Fruit fly (Drosophila melanogaster) whole organism, embryonic: ENCODE measurements around the gene Hat1.

Source experiments
- CG1024 ChIP-seq: fragments of 200-800 bp; sonication (Bioruptor generic); IDR thresholded peaks from 2 replicates; pipeline ENCODE4 v1.3.6; 2022; ENCODE audit warnings: missing biosample characterization, missing genetic modification characterization
- CG10366 ChIP-seq: fragments of 200-800 bp; sonication (Bioruptor generic); IDR thresholded peaks from 2 replicates; pipeline ENCODE4 v1.3.6; 2022; ENCODE audit warnings: missing biosample characterization, missing genetic modification characterization
- CG12391 ChIP-seq: fragments of 200-800 bp; sonication (Bioruptor generic); optimal IDR thresholded peaks from 3 replicates; lab custom pipeline; 2018; ENCODE audit warnings: missing biosample characterization, mild to moderate bottlenecking, missing genetic modification characterization, moderate library complexity
- CG14710 ChIP-seq: fragments of 200-800 bp; sonication (Bioruptor generic); optimal IDR thresholded peaks from 3 replicates; lab custom pipeline; 2019; ENCODE audit warnings: missing biosample characterization, mild to moderate bottlenecking, missing genetic modification characterization, moderate library complexity
- CG1529 ChIP-seq: fragments of 200-800 bp; sonication (Bioruptor generic); optimal IDR thresholded peaks from 3 replicates; lab custom pipeline; 2018; ENCODE audit warnings: missing biosample characterization, missing genetic modification characterization
- CG15479 ChIP-seq: fragments of 200-800 bp; sonication (Bioruptor generic); optimal IDR thresholded peaks from 3 replicates; lab custom pipeline; 2019; ENCODE audit warnings: missing biosample characterization, mild to moderate bottlenecking, missing genetic modification characterization, moderate library complexity
- CG1602 ChIP-seq: fragments of 200-800 bp; sonication (Bioruptor generic); optimal IDR thresholded peaks from 3 replicates; lab custom pipeline; 2016; ENCODE audit warnings: missing biosample characterization, missing genetic modification characterization
- CG16813 ChIP-seq: fragments of 200-800 bp; sonication (Bioruptor generic); IDR thresholded peaks from 3 replicates; pipeline ENCODE4 v1.3.6; 2022; ENCODE audit warnings: missing biosample characterization, missing genetic modification characterization; ENCODE audit not compliant: partially characterized antibody
- CG1832 ChIP-seq: fragments of 200-800 bp; sonication (Bioruptor generic); optimal IDR thresholded peaks from 2 replicates; lab custom pipeline; 2017; ENCODE audit warnings: missing biosample characterization, mild to moderate bottlenecking, missing genetic modification characterization, inconsistent platforms
- CG18764 ChIP-seq: fragments of 200-800 bp; sonication (Bioruptor generic); optimal IDR thresholded peaks from 3 replicates; lab custom pipeline; 2016; ENCODE audit warnings: missing biosample characterization, missing genetic modification characterization
- CG2120 ChIP-seq: fragments of 200-800 bp; sonication (Bioruptor generic); optimal IDR thresholded peaks from 3 replicates; lab custom pipeline; 2016; ENCODE audit warnings: missing biosample characterization, missing genetic modification characterization
- CG31441 ChIP-seq: fragments of 200-800 bp; sonication (Bioruptor generic); IDR thresholded peaks from 2 replicates; pipeline ENCODE4 v1.3.6; 2022; ENCODE audit warnings: missing biosample characterization, missing genetic modification characterization
- CG3726 ChIP-seq: fragments of 200-800 bp; sonication (Bioruptor generic); IDR thresholded peaks from 3 replicates; pipeline ENCODE4, ENCODE4 v1.3.6; 2022; ENCODE audit warnings: missing biosample characterization, missing genetic modification characterization
- CG6854 ChIP-seq: fragments of 200-800 bp; sonication (Bioruptor generic); optimal IDR thresholded peaks from 3 replicates; lab custom pipeline; 2017; ENCODE audit warnings: missing biosample characterization, mild to moderate bottlenecking, missing genetic modification characterization
- CG7928 ChIP-seq: fragments of 200-800 bp; sonication (Bioruptor generic); optimal IDR thresholded peaks from 2 replicates; lab custom pipeline; 2017; ENCODE audit warnings: missing biosample characterization, mild to moderate bottlenecking, missing genetic modification characterization
- CG8478 ChIP-seq: fragments of >200 bp; optimal IDR thresholded peaks from 2 replicates; lab custom pipeline; 2018
- CG9727 ChIP-seq: fragments of 200-800 bp; sonication (Bioruptor generic); optimal IDR thresholded peaks from 3 replicates; lab custom pipeline; 2017; ENCODE audit warnings: missing biosample characterization, mild to moderate bottlenecking, missing genetic modification characterization
- CoRest ChIP-seq: fragments of 200-800 bp; sonication (Bioruptor generic); optimal IDR thresholded peaks from 3 replicates; lab custom pipeline; 2018; ENCODE audit warnings: missing biosample characterization, mild to moderate bottlenecking, missing genetic modification characterization, moderate library complexity
- Doc2 ChIP-seq: fragments of 200-800 bp; sonication (Bioruptor generic); IDR thresholded peaks from 2 replicates; pipeline ENCODE4 v1.3.6; 2022; ENCODE audit warnings: missing biosample characterization, missing genetic modification characterization
- Doc3 ChIP-seq: fragments of 200-800 bp; sonication (Bioruptor generic); IDR thresholded peaks from 3 replicates; pipeline ENCODE4 v1.3.6; 2022; ENCODE audit warnings: missing biosample characterization, missing genetic modification characterization; ENCODE audit not compliant: partially characterized antibody
- Eip74EF ChIP-seq, 2 experiments: fragments of 200-800 bp in 1 of 2; fragments of >200 bp in 1 of 2; sonication (Bioruptor generic) in 1 of 2; optimal IDR thresholded peaks; 2 replicates each; lab custom pipeline; 2017 to 2019; ENCODE audit warnings: missing biosample characterization in 2 of 2, missing genetic modification characterization in 2 of 2, mild to moderate bottlenecking in 1 of 2, moderate library complexity in 1 of 2
- Ets65A ChIP-seq: fragments of 200-800 bp; sonication (Bioruptor generic); peaks from one replicate; lab custom pipeline; 2016; ENCODE audit warnings: missing biosample characterization, missing genetic modification characterization
- Gsc ChIP-seq: fragments of 200-800 bp; sonication (Bioruptor generic); IDR thresholded peaks from 2 replicates; pipeline ENCODE4 v1.3.6; 2022; ENCODE audit warnings: missing biosample characterization, missing genetic modification characterization
- HmgZ ChIP-seq: fragments of 200-800 bp; sonication (Bioruptor generic); optimal IDR thresholded peaks from 2 replicates; lab custom pipeline; 2018; ENCODE audit warnings: missing biosample characterization, mild to moderate bottlenecking, missing genetic modification characterization
- Med ChIP-seq: fragments of 200-800 bp; sonication (Bioruptor generic); peaks from one replicate; lab custom pipeline; 2016; ENCODE audit warnings: missing biosample characterization, missing genetic modification characterization, mild to moderate bottlenecking, inconsistent platforms, moderate library complexity
- Meics ChIP-seq: fragments of 200-800 bp; sonication (Bioruptor generic); optimal IDR thresholded peaks from 2 replicates; lab custom pipeline; 2017; ENCODE audit warnings: missing biosample characterization, mild to moderate bottlenecking, missing genetic modification characterization
- NC2β ChIP-seq: fragments of 200-800 bp; sonication (Bioruptor generic); optimal IDR thresholded peaks from 2 replicates; lab custom pipeline; 2016; ENCODE audit warnings: missing biosample characterization, missing genetic modification characterization
- Oli ChIP-seq: fragments of 200-800 bp; sonication (Bioruptor generic); optimal IDR thresholded peaks from 2 replicates; lab custom pipeline; 2018; ENCODE audit warnings: missing biosample characterization, mild to moderate bottlenecking, missing genetic modification characterization, moderate library complexity
- Optix ChIP-seq: fragments of 200-800 bp; sonication (Bioruptor generic); IDR thresholded peaks from 3 replicates; pipeline ENCODE4 v1.3.6; 2022; ENCODE audit warnings: missing biosample characterization, missing genetic modification characterization
- Ravus ChIP-seq: fragments of 200-800 bp; sonication (Bioruptor generic); IDR thresholded peaks from 2 replicates; pipeline ENCODE4 v1.3.6; 2022; ENCODE audit warnings: missing biosample characterization, missing genetic modification characterization
- Rx ChIP-seq: fragments of 200-800 bp; sonication (Bioruptor generic); IDR thresholded peaks from 2 replicates; pipeline ENCODE4 v1.3.6; 2022; ENCODE audit warnings: missing biosample characterization, missing genetic modification characterization
- Sox102F ChIP-seq: fragments of 200-800 bp; sonication (Bioruptor generic); optimal IDR thresholded peaks from 2 replicates; lab custom pipeline; 2018; ENCODE audit warnings: missing biosample characterization, mild to moderate bottlenecking, missing genetic modification characterization, moderate library complexity
- az2 ChIP-seq: fragments of 200-800 bp; sonication (Bioruptor generic); optimal IDR thresholded peaks from 3 replicates; lab custom pipeline; 2016; ENCODE audit warnings: missing biosample characterization, missing genetic modification characterization
- bigmax ChIP-seq: fragments of 200-800 bp; sonication (Bioruptor generic); optimal IDR thresholded peaks from 2 replicates; lab custom pipeline; 2018; ENCODE audit warnings: missing biosample characterization, mild to moderate bottlenecking, missing genetic modification characterization
- chinmo ChIP-seq: fragments of 200-800 bp; sonication (Bioruptor generic); IDR thresholded peaks from 4 replicates; pipeline ENCODE4 v1.3.6; 2022; ENCODE audit warnings: missing biosample characterization, missing genetic modification characterization; ENCODE audit not compliant: partially characterized antibody
- crol ChIP-seq: fragments of 200-800 bp; sonication (Bioruptor generic); IDR thresholded peaks from 2 replicates; pipeline ENCODE4 v1.3.6; 2022; ENCODE audit warnings: missing biosample characterization, missing genetic modification characterization
- danr ChIP-seq: fragments of 200-800 bp; sonication (Bioruptor generic); IDR thresholded peaks from 2 replicates; pipeline ENCODE4 v1.3.6; 2022; ENCODE audit warnings: missing biosample characterization, missing genetic modification characterization
- ems ChIP-seq: fragments of 200-800 bp; sonication (Bioruptor generic); optimal IDR thresholded peaks from 3 replicates; lab custom pipeline; 2016; ENCODE audit warnings: missing biosample characterization, missing genetic modification characterization
- esg ChIP-seq: fragments of 200-800 bp; sonication (Bioruptor generic); conservative IDR thresholded peaks from 2 replicates; pipeline ENCODE4 v1.3.6; 2022; ENCODE audit warnings: missing biosample characterization, missing genetic modification characterization
- gcm2 ChIP-seq: fragments of 200-800 bp; sonication (Bioruptor generic); optimal IDR thresholded peaks from 2 replicates; lab custom pipeline; 2016; ENCODE audit warnings: missing biosample characterization, missing genetic modification characterization
- gsb ChIP-seq: fragments of 200-800 bp; sonication (Bioruptor generic); IDR thresholded peaks from 2 replicates; pipeline ENCODE4 v1.3.6; 2022; ENCODE audit warnings: missing biosample characterization, missing genetic modification characterization
- ham ChIP-seq: fragments of 200-800 bp; sonication (Bioruptor generic); IDR thresholded peaks from 2 replicates; pipeline ENCODE4 v1.3.6; 2022; ENCODE audit warnings: missing biosample characterization, missing genetic modification characterization
- jumu ChIP-seq: fragments of 200-800 bp; sonication (Bioruptor generic); optimal IDR thresholded peaks from 3 replicates; lab custom pipeline; 2016; ENCODE audit warnings: missing biosample characterization, missing genetic modification characterization
- lmd ChIP-seq: fragments of 200-800 bp; sonication (Bioruptor generic); IDR thresholded peaks from 2 replicates; pipeline ENCODE4 v1.3.6; 2022; ENCODE audit warnings: missing biosample characterization, missing genetic modification characterization
- salm ChIP-seq: fragments of 200-800 bp; sonication (Bioruptor generic); optimal IDR thresholded peaks from 2 replicates; lab custom pipeline; 2018; ENCODE audit warnings: missing biosample characterization, mild to moderate bottlenecking, missing genetic modification characterization
- schlank ChIP-seq: fragments of 200-800 bp; sonication (Bioruptor generic); optimal IDR thresholded peaks from 2 replicates; lab custom pipeline; 2018; ENCODE audit warnings: missing biosample characterization, mild to moderate bottlenecking, missing genetic modification characterization
- sisA ChIP-seq: fragments of 200-800 bp; sonication (Bioruptor generic); IDR thresholded peaks from 2 replicates; pipeline ENCODE4 v1.3.6; 2022; ENCODE audit warnings: missing biosample characterization, missing genetic modification characterization
- usp ChIP-seq: fragments of >200 bp; optimal IDR thresholded peaks from 2 replicates; lab custom pipeline; 2017; ENCODE audit warnings: missing biosample characterization, missing genetic modification characterization
- wek ChIP-seq: fragments of 200-800 bp; sonication (Bioruptor generic); optimal IDR thresholded peaks from 3 replicates; lab custom pipeline; 2018; ENCODE audit warnings: missing biosample characterization, mild to moderate bottlenecking, missing genetic modification characterization, moderate library complexity

Hat1 gene

dm6 chr3R:5778731-5779593 is 10.2 kb downstream of the Hat1 start, which contains the start of gene jagn (continued):
- TF ChIP-seq bigmax (GFP tag; lab: Kevin White, UChicago): peak; percentile 35
- TF ChIP-seq CG12391: peak; percentile 68
- peak; percentile 62 for TF ChIP-seq sisA (GFP tag; lab: Robert Waterston, UW)
- peak; percentile 50 for TF ChIP-seq jumu (GFP tag; lab: Kevin White, UChicago)
- TF ChIP-seq salm (tag; lab: Kevin White, UChicago): no peak
- TF ChIP-seq lmd (GFP tag; lab: Robert Waterston, UW): peak; percentile 51; the same call in 1 of the 2 replicates
- peak; percentile 99 for TF ChIP-seq chinmo (GFP tag; lab: Robert Waterston, UW)
- peak; percentile 43 for TF ChIP-seq NC2β (GFP tag; lab: Kevin White, UChicago)
- TF ChIP-seq az2 (GFP tag; lab: Kevin White, UChicago): peak; percentile 51
- TF ChIP-seq Rx (GFP tag; lab: Robert Waterston, UW): 0 out of 2 replicates have a peak, but pooled peaks have one; percentile 18
- peak; percentile 82 for TF ChIP-seq CoRest (tag; lab: Kevin White, UChicago)
- peak; percentile 80 for TF ChIP-seq CG15479 (GFP tag; lab: Kevin White, UChicago)
- no peak for TF ChIP-seq esg (GFP tag; lab: Robert Waterston, UW)
- TF ChIP-seq Sox102F (GFP tag; lab: Kevin White, UChicago): peak; percentile 26
- peak; percentile 34 for TF ChIP-seq Oli (tag; lab: Kevin White, UChicago)
- peak; percentile 46; the same call in 1 of the 2 replicates for TF ChIP-seq CG1024 (GFP tag; lab: Robert Waterston, UW)
- TF ChIP-seq danr: no peak
- peak; percentile 60 for TF ChIP-seq ems
- no peak; the same call in 1 of the 2 replicates for TF ChIP-seq crol (GFP tag; lab: Robert Waterston, UW)
- peak; percentile 6 for TF ChIP-seq CG7928
- peak; percentile 65 for TF ChIP-seq CG31441 (GFP tag; lab: Robert Waterston, UW)
- no peak for TF ChIP-seq Doc2
- no peak for TF ChIP-seq schlank (tag; lab: Kevin White, UChicago)
- TF ChIP-seq CG16813 (GFP tag; lab: Robert Waterston, UW): peak; percentile 100
- TF ChIP-seq ham: no peak
- TF ChIP-seq CG1529: no peak
- TF ChIP-seq Doc3: peak; percentile 99
- TF ChIP-seq CG14710 (tag; lab: Kevin White, UChicago): peak; percentile 82
- TF ChIP-seq CG2120: peak; percentile 78
- TF ChIP-seq Gsc: no peak
- TF ChIP-seq CG1832 (GFP tag; lab: Kevin White, UChicago): peak; percentile 14
- TF ChIP-seq Med: peak; percentile 97
- no peak for TF ChIP-seq usp (GFP tag; lab: Kevin White, UChicago)
- TF ChIP-seq CG1602: peak; percentile 16
- peak; percentile 52 for TF ChIP-seq Meics (GFP tag; lab: Kevin White, UChicago)
- peak; percentile 0 for TF ChIP-seq CG6854 (GFP tag; lab: Kevin White, UChicago)
- no peak for TF ChIP-seq Ravus (GFP tag; lab: Robert Waterston, UW)
- peak; percentile 45 for TF ChIP-seq CG10366 (GFP tag; lab: Robert Waterston, UW)
- peak; percentile 57 for TF ChIP-seq gsb (GFP tag; lab: Robert Waterston, UW)
- no peak for TF ChIP-seq wek (GFP tag; lab: Kevin White, UChicago)
- peak; percentile 75 for TF ChIP-seq CG9727 (GFP tag; lab: Kevin White, UChicago)
- TF ChIP-seq Optix (GFP tag; lab: Robert Waterston, UW): peak; percentile 53; the same call in 1 of the 3 replicates
- peak; percentile 46 for TF ChIP-seq HmgZ (tag; lab: Kevin White, UChicago)
- TF ChIP-seq Eip74EF (GFP tag; optimal IDR thresholded peaks at IDR 0.05; lab: Kevin White, UChicago): peak in 1 of 2 experiments; percentile 15
- TF ChIP-seq gcm2 (GFP tag; lab: Kevin White, UChicago): peak; percentile 4
- peak; percentile 44 for TF ChIP-seq CG18764 (GFP tag; lab: Kevin White, UChicago)
- peak; percentile 95 for TF ChIP-seq Ets65A
- no peak for TF ChIP-seq CG8478 (lab: Kevin White, UChicago)
- TF ChIP-seq CG3726 (GFP tag; lab: Robert Waterston, UW): no peak
